Worm (Caenorhabditis elegans) whole organism, L3 larva: ENCODE data around the gene wht-3.
A peak's percentile ranks its signal among the peaks of the same experiment; 100 is the strongest.

Experiments
- R02D3.7 ChIP-seq: fragments of 150-350 bp; optimal IDR thresholded peaks from 2 replicates; lab custom pipeline; 2014; ENCODE audit warnings: missing biosample characterization, missing genetic modification characterization
- ZK546.5 ChIP-seq: sonication (generic microtip); optimal IDR thresholded peaks from 2 replicates; lab custom pipeline; 2017; ENCODE audit warnings: missing biosample characterization, missing genetic modification characterization
- aly-2 ChIP-seq: fragments of 150-350 bp; optimal IDR thresholded peaks from 2 replicates; lab custom pipeline; 2014; ENCODE audit warnings: missing biosample characterization, missing genetic modification characterization
- ama-1 ChIP-seq: fragments of 150-350 bp; optimal IDR thresholded peaks from 2 replicates; lab custom pipeline; 2018
- ceh-16 ChIP-seq: sonication (generic microtip); optimal IDR thresholded peaks from 2 replicates; lab custom pipeline; 2017; ENCODE audit warnings: missing biosample characterization, missing genetic modification characterization
- ceh-28 ChIP-seq: fragments of 150-350 bp; optimal IDR thresholded peaks from 2 replicates; lab custom pipeline; 2014; ENCODE audit warnings: missing biosample characterization, missing genetic modification reagents, missing genetic modification characterization
- ceh-82 ChIP-seq: fragments of 150-350 bp; optimal IDR thresholded peaks from 2 replicates; lab custom pipeline; 2014; ENCODE audit warnings: missing biosample characterization, missing genetic modification characterization
- ceh-9 ChIP-seq: sonication (generic microtip); optimal IDR thresholded peaks from 2 replicates; lab custom pipeline; 2018; ENCODE audit warnings: missing biosample characterization, missing genetic modification characterization
- daf-12 ChIP-seq: fragments of 150-350 bp; optimal IDR thresholded peaks from 2 replicates; lab custom pipeline; 2014; ENCODE audit warnings: missing biosample characterization, missing genetic modification reagents, missing genetic modification characterization
- egl-27 ChIP-seq: sonication (generic microtip); optimal IDR thresholded peaks from 4 replicates; lab custom pipeline; 2017; ENCODE audit warnings: missing biosample characterization, missing genetic modification reagents, missing genetic modification characterization
- egl-5 ChIP-seq: fragments of 150-350 bp; optimal IDR thresholded peaks from 2 replicates; lab custom pipeline; 2017; ENCODE audit warnings: missing biosample characterization, missing genetic modification reagents, missing genetic modification characterization, inconsistent platforms
- elt-1 ChIP-seq: fragments of 150-350 bp; optimal IDR thresholded peaks from 2 replicates; lab custom pipeline; 2014; ENCODE audit warnings: missing biosample characterization, missing genetic modification characterization
- elt-3 ChIP-seq, 3 experiments: fragments of 150-350 bp in 1 of 3; sonication (generic microtip) in 2 of 3; optimal IDR thresholded peaks; 2 replicates in 2 of 3; 4 replicates in 1 of 3; lab custom pipeline; 2014 to 2017; ENCODE audit warnings: missing biosample characterization in 3 of 3, missing genetic modification characterization in 3 of 3
- fkh-10 ChIP-seq: sonication (generic microtip); optimal IDR thresholded peaks from 2 replicates; lab custom pipeline; 2017; ENCODE audit warnings: missing biosample characterization, missing genetic modification reagents, missing genetic modification characterization
- fkh-2 ChIP-seq: fragments of 150-350 bp; optimal IDR thresholded peaks from 2 replicates; lab custom pipeline; 2014; ENCODE audit warnings: missing biosample characterization, missing genetic modification reagents, missing genetic modification characterization
- fos-1 ChIP-seq: fragments of 150-350 bp; optimal IDR thresholded peaks from 2 replicates; lab custom pipeline; 2014; ENCODE audit warnings: missing biosample characterization, missing genetic modification characterization
- hmg-11 ChIP-seq: sonication (generic microtip); optimal IDR thresholded peaks from 2 replicates; lab custom pipeline; 2016; ENCODE audit warnings: missing genetic modification characterization, missing compliant biosample characterization
- lin-39 ChIP-seq: fragments of 150-350 bp; optimal IDR thresholded peaks from 2 replicates; lab custom pipeline; 2018; ENCODE audit warnings: missing biosample characterization, missing genetic modification reagents, missing genetic modification characterization
- mdl-1 ChIP-seq: fragments of 150-350 bp; optimal IDR thresholded peaks from 2 replicates; lab custom pipeline; 2014; ENCODE audit warnings: missing biosample characterization, missing genetic modification characterization
- nfya-1 ChIP-seq: sonication (generic microtip); optimal IDR thresholded peaks from 2 replicates; lab custom pipeline; 2017; ENCODE audit warnings: missing genetic modification characterization, mild to moderate bottlenecking, missing compliant biosample characterization, antibody characterized with exemption, moderate library complexity; ENCODE audit not compliant: insufficient read depth
- nhr-11 ChIP-seq: fragments of 150-350 bp; optimal IDR thresholded peaks from 2 replicates; lab custom pipeline; 2014; ENCODE audit warnings: missing biosample characterization, missing genetic modification characterization
- nhr-12 ChIP-seq: fragments of 150-350 bp; optimal IDR thresholded peaks from 2 replicates; lab custom pipeline; 2014; ENCODE audit warnings: missing biosample characterization, missing genetic modification characterization
- nhr-23 ChIP-seq: fragments of 150-350 bp; optimal IDR thresholded peaks from 2 replicates; lab custom pipeline; 2014; ENCODE audit warnings: missing biosample characterization, missing genetic modification reagents, missing genetic modification characterization
- nhr-237 ChIP-seq: fragments of 150-350 bp; optimal IDR thresholded peaks from 2 replicates; lab custom pipeline; 2014; ENCODE audit warnings: missing biosample characterization, missing genetic modification characterization
- nhr-25 ChIP-seq: sonication (generic microtip); optimal IDR thresholded peaks from 2 replicates; lab custom pipeline; 2017; ENCODE audit warnings: missing biosample characterization, missing genetic modification characterization
- nhr-28 ChIP-seq: fragments of 150-350 bp; optimal IDR thresholded peaks from 2 replicates; lab custom pipeline; 2014; ENCODE audit warnings: missing biosample characterization, missing genetic modification characterization
- nhr-43 ChIP-seq: sonication (generic microtip); optimal IDR thresholded peaks from 2 replicates; lab custom pipeline; 2016; ENCODE audit warnings: mild to moderate bottlenecking, missing genetic modification characterization, missing compliant biosample characterization; ENCODE audit not compliant: poor library complexity, severe bottlenecking
- nhr-76 ChIP-seq: fragments of 150-350 bp; sonication (generic microtip); optimal IDR thresholded peaks from 5 replicates; lab custom pipeline; 2014; ENCODE audit warnings: missing biosample characterization, missing genetic modification characterization
- nhr-77 ChIP-seq: fragments of 150-350 bp; optimal IDR thresholded peaks from 2 replicates; lab custom pipeline; 2014; ENCODE audit warnings: missing biosample characterization, missing genetic modification characterization
- pqm-1 ChIP-seq: fragments of 150-350 bp; optimal IDR thresholded peaks from 2 replicates; lab custom pipeline; 2017; ENCODE audit warnings: missing biosample characterization, missing genetic modification characterization, inconsistent platforms
- sea-2 ChIP-seq: fragments of 150-350 bp; sonication (generic microtip); optimal IDR thresholded peaks from 4 replicates; lab custom pipeline; 2014; ENCODE audit warnings: missing biosample characterization, missing genetic modification reagents, missing genetic modification characterization
- skn-1 ChIP-seq: fragments of 150-350 bp; optimal IDR thresholded peaks from 2 replicates; lab custom pipeline; 2014; ENCODE audit warnings: missing biosample characterization, missing genetic modification characterization
- snpc-4 ChIP-seq: fragments of 150-350 bp; optimal IDR thresholded peaks from 2 replicates; lab custom pipeline; 2014; ENCODE audit warnings: missing biosample characterization, missing genetic modification characterization
- zag-1 ChIP-seq: fragments of 150-350 bp; optimal IDR thresholded peaks from 2 replicates; lab custom pipeline; 2014; ENCODE audit warnings: missing biosample characterization, missing genetic modification characterization
- ztf-11 ChIP-seq: fragments of 150-350 bp; optimal IDR thresholded peaks from 2 replicates; lab custom pipeline; 2014; ENCODE audit warnings: missing biosample characterization, missing genetic modification characterization
- ztf-4 ChIP-seq: fragments of 150-350 bp; optimal IDR thresholded peaks from 2 replicates; lab custom pipeline; 2014; ENCODE audit warnings: missing biosample characterization, missing genetic modification characterization

Gene wht-3

DNA sequence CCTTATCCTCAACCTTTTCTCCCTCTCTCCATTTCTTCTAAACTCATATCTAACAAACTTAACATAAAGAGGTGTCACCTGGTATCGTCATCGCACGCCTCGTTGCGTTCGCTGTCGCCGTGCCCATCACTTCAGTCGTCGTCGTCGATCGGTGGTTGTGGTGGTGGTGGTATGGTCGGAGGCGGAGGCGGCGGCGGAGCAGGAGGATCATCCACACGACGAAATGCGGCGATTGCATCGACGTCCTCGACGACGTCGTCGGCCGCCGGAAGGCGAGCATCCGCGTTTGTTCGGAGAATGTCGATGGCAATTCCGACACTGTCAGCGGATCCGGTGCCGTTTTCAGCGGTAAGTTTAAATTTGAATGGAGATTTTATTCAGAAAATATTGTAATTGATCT lies 17.3 kb downstream of the wht-3 start:
- TF ChIP-seq elt-1 (tag; lab: Kevin White, UChicago) (no peak), mdl-1 (no peak), ztf-11 (tag; lab: Kevin White, UChicago) (no peak), aly-2 (tag; lab: Kevin White, UChicago) (no peak)

DNA sequence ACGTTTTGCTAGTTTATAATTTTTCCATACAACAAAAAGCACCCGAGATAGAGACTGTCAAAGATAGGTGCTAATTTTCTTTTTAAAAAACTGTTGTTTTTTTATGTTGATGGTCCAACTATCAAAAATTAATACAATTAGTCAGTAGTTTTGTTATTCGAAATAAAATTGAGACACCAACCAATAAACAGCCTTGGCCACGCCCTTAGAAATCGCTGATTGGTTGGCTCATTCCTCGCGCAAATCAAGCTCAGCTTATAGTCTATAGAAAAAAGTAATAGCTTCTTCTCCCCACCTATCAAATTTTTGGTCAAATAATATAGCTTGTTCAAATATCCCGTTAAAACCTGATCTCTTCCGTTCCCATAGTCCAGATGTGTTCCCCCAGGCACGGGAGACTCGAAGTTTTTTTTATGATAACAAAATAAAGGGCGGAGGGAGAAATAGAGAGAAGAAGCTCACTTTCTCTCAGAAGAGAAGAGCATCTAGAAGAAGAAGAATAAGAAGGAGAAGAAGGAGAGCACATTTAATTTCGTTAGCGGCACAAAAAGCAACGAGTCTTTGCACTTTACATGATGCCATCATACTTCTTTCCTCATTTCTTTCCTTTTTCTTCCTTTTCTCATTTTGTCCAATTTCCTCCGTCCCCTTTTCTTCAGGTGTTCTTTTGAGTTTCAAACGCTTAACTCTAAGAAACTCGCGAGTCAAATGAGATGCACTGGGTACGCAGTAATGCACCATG lies 19.4 kb downstream of the wht-3 start:
- TF ChIP-seq nhr-11 (no peak), fkh-10 (GFP tag; lab: Kevin White, UChicago) (peak; percentile 50), nfya-1 (peak; percentile 95)

DNA sequence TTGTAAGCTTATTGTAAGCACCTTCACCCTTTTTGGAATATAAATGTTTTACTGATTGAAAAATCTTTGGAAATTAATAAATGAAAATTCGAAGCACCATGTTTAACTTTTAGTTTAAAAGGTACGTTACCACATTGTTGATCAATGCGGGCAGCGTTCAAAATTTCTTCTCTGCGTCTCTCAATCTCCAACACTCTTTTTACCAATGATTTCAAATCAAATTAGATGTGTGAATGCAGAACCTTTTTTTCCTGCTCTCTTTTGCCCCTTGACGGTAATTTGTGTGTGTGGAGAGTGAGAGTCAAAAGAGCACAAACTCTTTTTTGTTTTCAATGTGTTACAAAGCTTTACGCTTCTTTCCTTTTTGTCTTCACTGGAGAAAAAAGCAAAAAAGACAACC lies 27.5 kb downstream of the wht-3 start:
- TF ChIP-seq fkh-10 (GFP tag; lab: Kevin White, UChicago) = peak; percentile 14
- no peak for TF ChIP-seq hmg-11 (tag; lab: Kevin White, UChicago)
- no peak for TF ChIP-seq ztf-4 (tag; lab: Kevin White, UChicago)

DNA sequence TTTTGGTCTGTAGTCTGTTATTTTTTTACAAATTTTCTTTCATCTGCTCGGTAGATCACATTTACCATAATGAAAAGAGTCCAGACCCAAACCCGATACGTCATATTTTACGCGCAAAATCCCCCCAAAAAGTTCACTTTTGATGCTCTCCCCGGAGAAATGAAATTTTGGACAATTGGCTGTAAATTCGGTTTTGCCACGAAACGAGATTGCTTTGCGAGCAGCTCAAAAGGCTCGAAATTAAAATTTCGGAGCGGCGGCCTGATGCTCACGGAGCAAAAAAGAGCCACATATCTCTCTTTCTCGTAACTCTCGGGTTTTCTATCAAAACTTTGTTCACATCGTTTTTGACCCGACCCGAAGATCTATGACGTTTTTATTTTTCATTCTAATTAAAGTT lies 28.1 kb downstream of the wht-3 start:
- peak; percentile 3 for TF ChIP-seq fkh-10 (GFP tag; lab: Kevin White, UChicago)
- no peak for TF ChIP-seq nhr-23
- TF ChIP-seq snpc-4 (tag; lab: Kevin White, UChicago) = no peak
- no peak for TF ChIP-seq nhr-12 (tag; lab: Kevin White, UChicago)

DNA sequence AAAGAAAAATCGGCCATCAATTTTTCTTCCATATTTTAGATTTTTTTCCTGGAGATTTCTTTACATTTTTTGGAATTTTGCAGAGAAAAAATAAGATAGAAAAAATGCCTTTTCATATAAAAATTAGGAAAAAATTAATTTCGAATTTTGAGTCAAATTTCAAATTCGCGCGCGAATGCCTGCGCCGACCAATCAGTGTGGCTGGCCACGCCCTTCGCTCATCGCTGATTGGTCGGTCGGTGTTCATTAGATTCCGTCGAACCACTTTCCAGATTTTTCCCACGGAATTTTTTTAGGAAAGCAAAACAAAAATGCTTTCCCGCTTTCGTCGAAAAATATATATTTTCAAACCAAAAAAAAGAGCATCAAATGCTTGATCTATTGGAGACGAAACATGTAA lies 31.0 kb downstream of the wht-3 start:
- TF ChIP-seq nhr-28 (tag; lab: Kevin White, UChicago) = no peak
- peak; percentile 74 for TF ChIP-seq nfya-1

DNA sequence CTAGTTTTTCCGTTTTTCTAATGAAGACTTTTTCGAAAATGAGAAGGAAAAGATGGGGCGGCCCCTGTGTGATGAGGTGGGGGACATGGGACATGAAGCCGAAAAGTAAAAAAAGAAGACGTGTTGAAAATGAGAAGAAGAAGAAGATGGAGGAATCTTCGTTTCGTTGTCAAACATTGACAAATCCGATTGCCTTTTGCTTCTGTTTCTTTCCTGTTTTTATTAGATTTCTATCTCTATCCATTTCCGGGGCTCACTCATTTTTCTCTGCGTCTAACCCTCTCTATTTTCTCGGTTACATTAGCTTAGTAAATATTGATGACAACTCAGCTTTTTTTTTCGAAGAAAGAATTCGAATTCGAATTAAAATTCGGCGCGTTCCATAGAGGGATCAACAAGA lies 31.7 kb downstream of the wht-3 start:
- TF ChIP-seq ZK546.5 (tag; lab: Kevin White, UChicago) (no peak), elt-3 (tag; optimal IDR thresholded peaks at IDR 0.05; lab: Kevin White, UChicago) (no peak), ama-1 (lab: Kevin White, UChicago) (no peak), ceh-28 (tag; lab: Kevin White, UChicago) (no peak), pqm-1 (tag; lab: Kevin White, UChicago) (no peak), aly-2 (tag; lab: Kevin White, UChicago) (no peak), zag-1 (tag; lab: Kevin White, UChicago) (no peak), nhr-237 (tag; lab: Kevin White, UChicago) (no peak), fos-1 (tag; lab: Kevin White, UChicago) (no peak), nhr-25 (no peak), egl-27 (tag; lab: Kevin White, UChicago) (no peak), lin-39 (tag; lab: Kevin White, UChicago) (no peak), sea-2 (GFP tag; lab: Kevin White, UChicago) (no peak), nhr-77 (tag; lab: Kevin White, UChicago) (no peak), skn-1 (tag; lab: Kevin White, UChicago) (no peak), nhr-23 (no peak), nfya-1 (no peak), nhr-43 (no peak)

DNA sequence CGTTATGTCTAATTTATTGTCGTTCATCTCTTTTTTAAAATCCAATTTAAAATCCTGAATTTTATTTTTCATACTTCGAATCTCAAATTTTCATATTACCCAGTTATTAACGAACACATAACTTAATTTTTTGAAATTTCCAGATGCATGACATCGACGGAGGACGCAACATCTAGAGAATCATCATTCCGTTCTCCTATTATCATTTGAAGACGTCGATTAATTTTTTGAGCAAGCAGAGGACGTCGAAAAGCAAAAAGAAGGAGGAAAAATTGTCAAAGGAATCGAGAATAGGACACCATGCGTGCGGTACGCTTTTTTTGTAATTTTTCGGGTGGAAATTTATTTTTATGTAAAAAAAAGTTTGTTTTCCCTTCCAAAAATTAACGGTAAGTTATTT lies 36.3 kb downstream of the wht-3 start, which contains the start of gene unc-103:
Gene unc-103, plus strand, starts transcription at position 301 of the 400 bp plus-strand sequence.
- TF ChIP-seq elt-1 (tag; lab: Kevin White, UChicago) (no peak), ceh-16 (no peak), lin-39 (tag; lab: Kevin White, UChicago) (no peak), egl-5 (tag; lab: Kevin White, UChicago) (no peak), ceh-28 (tag; lab: Kevin White, UChicago) (no peak), mdl-1 (no peak), daf-12 (tag; lab: Kevin White, UChicago) (no peak), ZK546.5 (tag; lab: Kevin White, UChicago) (no peak), fkh-2 (tag; lab: Kevin White, UChicago) (no peak), ceh-9 (no peak), nhr-23 (no peak), nhr-76 (tag; lab: Kevin White, UChicago) (no peak), skn-1 (tag; lab: Kevin White, UChicago) (no peak), nhr-43 (no peak), ceh-82 (tag; lab: Kevin White, UChicago) (no peak), ama-1 (lab: Kevin White, UChicago) (no peak), snpc-4 (tag; lab: Kevin White, UChicago) (no peak), R02D3.7 (no peak), ztf-11 (tag; lab: Kevin White, UChicago) (no peak)
- TF ChIP-seq, all 47 proteins: peak for 0
